Fruit fly (Drosophila melanogaster) whole organism, embryonic: ENCODE measurements around the gene HHEX.

Experiments used
- Abd-B ChIP-seq: fragments of 200-800 bp; sonication (Bioruptor generic); optimal IDR thresholded peaks from 2 replicates; lab custom pipeline; 2018; ENCODE audit warnings: missing biosample characterization, mild to moderate bottlenecking, missing genetic modification characterization, moderate library complexity
- CG10267 ChIP-seq: fragments of 200-800 bp; sonication (Bioruptor generic); optimal IDR thresholded peaks from 2 replicates; lab custom pipeline; 2018; ENCODE audit warnings: missing biosample characterization, mild to moderate bottlenecking, missing genetic modification characterization, moderate library complexity
- CG10959 ChIP-seq: fragments of 200-800 bp; sonication (Bioruptor generic); IDR thresholded peaks from 2 replicates; pipeline ENCODE4 v1.3.6; 2022; ENCODE audit warnings: missing biosample characterization, missing genetic modification characterization
- CG12155 ChIP-seq: fragments of 200-800 bp; sonication (Bioruptor generic); optimal IDR thresholded peaks from 3 replicates; lab custom pipeline; 2016; ENCODE audit warnings: missing biosample characterization, missing genetic modification characterization
- CG12299 ChIP-seq: fragments of 200-800 bp; sonication (Bioruptor generic); optimal IDR thresholded peaks from 2 replicates; lab custom pipeline; 2018; ENCODE audit warnings: missing biosample characterization, mild to moderate bottlenecking, missing genetic modification characterization
- CG13287 ChIP-seq: fragments of 200-800 bp; sonication (Bioruptor generic); IDR thresholded peaks from 2 replicates; pipeline ENCODE4 v1.3.6; 2022; ENCODE audit warnings: missing biosample characterization, missing genetic modification characterization; ENCODE audit not compliant: partially characterized antibody
- CG15269 ChIP-seq: fragments of 200-800 bp; sonication (Bioruptor generic); optimal IDR thresholded peaks from 2 replicates; lab custom pipeline; 2018; ENCODE audit warnings: missing biosample characterization, mild to moderate bottlenecking, missing genetic modification characterization, moderate library complexity
- CG16815 ChIP-seq: fragments of 200-800 bp; sonication (Bioruptor generic); optimal IDR thresholded peaks from 3 replicates; lab custom pipeline; 2017; ENCODE audit warnings: missing biosample characterization, mild to moderate bottlenecking, missing genetic modification characterization
- CG17612 ChIP-seq: fragments of 200-800 bp; sonication (Bioruptor generic); IDR thresholded peaks from 2 replicates; pipeline ENCODE4 v1.3.6; 2022; ENCODE audit warnings: missing biosample characterization, missing genetic modification characterization
- CG2116 ChIP-seq: fragments of 200-800 bp; sonication (Bioruptor generic); optimal IDR thresholded peaks from 3 replicates; lab custom pipeline; 2018; ENCODE audit warnings: missing biosample characterization, mild to moderate bottlenecking, missing genetic modification characterization
- CG2889 ChIP-seq: fragments of 200-800 bp; sonication (Bioruptor generic); IDR thresholded peaks from 3 replicates; pipeline ENCODE4 v1.3.6; 2022; ENCODE audit warnings: missing biosample characterization, missing genetic modification characterization
- CG4328 ChIP-seq: fragments of 200-800 bp; sonication (Bioruptor generic); optimal IDR thresholded peaks from 3 replicates; lab custom pipeline; 2017; ENCODE audit warnings: missing biosample characterization, missing genetic modification reagents, missing genetic modification characterization
- CG4404 ChIP-seq: fragments of 200-800 bp; sonication (Bioruptor generic); IDR thresholded peaks from 2 replicates; pipeline ENCODE4 v1.3.6; 2022; ENCODE audit warnings: missing biosample characterization, missing genetic modification characterization
- CG6175 ChIP-seq: fragments of 200-800 bp; sonication (Bioruptor generic); IDR thresholded peaks from 3 replicates; pipeline ENCODE4 v1.3.6; 2022; ENCODE audit warnings: missing biosample characterization, missing genetic modification characterization
- CG7745 ChIP-seq: fragments of 200-800 bp; sonication (Bioruptor generic); optimal IDR thresholded peaks from 2 replicates; lab custom pipeline; 2018; ENCODE audit warnings: missing biosample characterization, mild to moderate bottlenecking, missing genetic modification characterization, moderate library complexity
- CG7963 ChIP-seq: fragments of 200-800 bp; sonication (Bioruptor generic); IDR thresholded peaks from 3 replicates; pipeline ENCODE4 v1.3.6; 2022; ENCODE audit warnings: missing biosample characterization, missing genetic modification characterization; ENCODE audit not compliant: partially characterized antibody
- CG7987 ChIP-seq: fragments of 200-800 bp; sonication (Bioruptor generic); optimal IDR thresholded peaks from 2 replicates; lab custom pipeline; 2018; ENCODE audit warnings: missing biosample characterization, mild to moderate bottlenecking, missing genetic modification characterization, moderate library complexity
- CG8478 ChIP-seq: fragments of >200 bp; optimal IDR thresholded peaks from 2 replicates; lab custom pipeline; 2018
- CG9437 ChIP-seq: fragments of 200-800 bp; sonication (Bioruptor generic); optimal IDR thresholded peaks from 2 replicates; lab custom pipeline; 2018; ENCODE audit warnings: missing biosample characterization, mild to moderate bottlenecking, missing genetic modification characterization
- Deaf1 ChIP-seq: fragments of 200-800 bp; optimal IDR thresholded peaks from 3 replicates; lab custom pipeline; 2019; ENCODE audit warnings: missing biosample characterization, mild to moderate bottlenecking, missing genetic modification characterization, moderate library complexity
- Dref ChIP-seq: fragments of 200-800 bp; sonication (Bioruptor generic); IDR thresholded peaks from 2 replicates; pipeline ENCODE4 v1.3.6; 2022; ENCODE audit warnings: missing biosample characterization, missing genetic modification characterization
- E2f2 ChIP-seq: fragments of 200-800 bp; sonication (Bioruptor generic); IDR thresholded peaks from 2 replicates; pipeline ENCODE4 v1.3.6; 2022; ENCODE audit warnings: missing biosample characterization, missing genetic modification characterization
- Ets97D ChIP-seq: fragments of 200-800 bp; sonication (Bioruptor generic); optimal IDR thresholded peaks from 3 replicates; lab custom pipeline; 2016; ENCODE audit warnings: missing biosample characterization, missing genetic modification characterization
- GATAe ChIP-seq: fragments of 200-800 bp; sonication (Bioruptor generic); conservative IDR thresholded peaks from 2 replicates; pipeline ENCODE4 v1.3.6; 2022; ENCODE audit warnings: missing biosample characterization, missing genetic modification characterization
- Hey ChIP-seq: fragments of 200-800 bp; sonication (Bioruptor generic); optimal IDR thresholded peaks from 3 replicates; lab custom pipeline; 2018; ENCODE audit warnings: missing biosample characterization, mild to moderate bottlenecking, missing genetic modification characterization
- Jarid2 ChIP-seq: fragments of 200-800 bp; sonication (Bioruptor generic); optimal IDR thresholded peaks from 3 replicates; lab custom pipeline; 2017; ENCODE audit warnings: mild to moderate bottlenecking, missing biosample characterization, missing genetic modification reagents, missing genetic modification characterization
- Kr ChIP-seq: fragments of 200-800 bp; sonication (Bioruptor generic); optimal IDR thresholded peaks from 2 replicates; lab custom pipeline; 2017; ENCODE audit warnings: missing biosample characterization, mild to moderate bottlenecking, missing genetic modification characterization
- NK7.1 ChIP-seq: fragments of 200-800 bp; sonication (Bioruptor generic); optimal IDR thresholded peaks from 3 replicates; lab custom pipeline; 2016; ENCODE audit warnings: missing biosample characterization, missing genetic modification characterization
- NfI ChIP-seq: fragments of 200-800 bp; sonication (Bioruptor generic); optimal IDR thresholded peaks from 3 replicates; lab custom pipeline; 2018; ENCODE audit warnings: missing biosample characterization, mild to moderate bottlenecking, missing genetic modification characterization, moderate library complexity
- Poxn ChIP-seq: fragments of 200-800 bp; sonication (Bioruptor generic); IDR thresholded peaks from 2 replicates; pipeline ENCODE4 v1.3.6; 2022; ENCODE audit warnings: missing biosample characterization, missing genetic modification characterization
- Rx ChIP-seq: fragments of 200-800 bp; sonication (Bioruptor generic); IDR thresholded peaks from 2 replicates; pipeline ENCODE4 v1.3.6; 2022; ENCODE audit warnings: missing biosample characterization, missing genetic modification characterization
- ab ChIP-seq: fragments of 200-800 bp; sonication (Bioruptor generic); optimal IDR thresholded peaks from 2 replicates; lab custom pipeline; 2016; ENCODE audit warnings: missing biosample characterization, missing genetic modification characterization
- bowl ChIP-seq: fragments of 200-800 bp; sonication (Bioruptor generic); IDR thresholded peaks from 2 replicates; pipeline ENCODE4 v1.3.6; 2022; ENCODE audit warnings: missing biosample characterization, missing genetic modification characterization
- br ChIP-seq: fragments of >200 bp; optimal IDR thresholded peaks from 2 replicates; lab custom pipeline; 2017
- bsh ChIP-seq, 2 experiments: fragments of 200-800 bp; sonication (Bioruptor generic); optimal IDR thresholded peaks; 2 replicates each; lab custom pipeline; 2017 to 2018; ENCODE audit warnings: mild to moderate bottlenecking in 2 of 2, missing biosample characterization in 2 of 2, missing genetic modification characterization in 2 of 2, moderate library complexity in 1 of 2
- croc ChIP-seq: fragments of 200-800 bp; sonication (Bioruptor generic); conservative IDR thresholded peaks from 3 replicates; pipeline ENCODE4 v1.3.6; 2022; ENCODE audit warnings: missing biosample characterization, missing genetic modification characterization
- crp ChIP-seq, 2 experiments: fragments of 200-800 bp; sonication (Bioruptor generic); optimal IDR thresholded peaks; 2 replicates in 1 of 2; 3 replicates in 1 of 2; lab custom pipeline; 2017; ENCODE audit warnings: missing biosample characterization in 2 of 2, missing genetic modification characterization in 2 of 2, mild to moderate bottlenecking in 1 of 2, moderate library complexity in 1 of 2
- exex ChIP-seq: fragments of 200-800 bp; sonication (Bioruptor generic); optimal IDR thresholded peaks from 4 replicates; lab custom pipeline; 2018; ENCODE audit warnings: missing biosample characterization, mild to moderate bottlenecking, missing genetic modification characterization, moderate library complexity
- fd64A ChIP-seq: fragments of 200-800 bp; sonication (Bioruptor generic); optimal IDR thresholded peaks from 3 replicates; lab custom pipeline; 2018; ENCODE audit warnings: missing biosample characterization, mild to moderate bottlenecking, missing genetic modification characterization
- grn ChIP-seq: fragments of 200-800 bp; sonication (Bioruptor generic); optimal IDR thresholded peaks from 3 replicates; lab custom pipeline; 2017; ENCODE audit warnings: missing biosample characterization, missing genetic modification characterization
- gt ChIP-seq: fragments of 200-800 bp; sonication (Bioruptor generic); IDR thresholded peaks from 2 replicates; pipeline ENCODE4 v1.3.6; 2022; ENCODE audit warnings: missing biosample characterization, missing genetic modification characterization
- jing ChIP-seq: fragments of 200-800 bp; sonication (Bioruptor generic); optimal IDR thresholded peaks from 2 replicates; lab custom pipeline; 2018; ENCODE audit warnings: missing biosample characterization, mild to moderate bottlenecking, missing genetic modification characterization
- kah ChIP-seq: fragments of 200-800 bp; sonication (Bioruptor generic); optimal IDR thresholded peaks from 2 replicates; lab custom pipeline; 2018; ENCODE audit warnings: missing biosample characterization, mild to moderate bottlenecking, missing genetic modification characterization
- kni ChIP-seq: fragments of 200-800 bp; sonication (Bioruptor generic); optimal IDR thresholded peaks from 3 replicates; lab custom pipeline; 2017; ENCODE audit warnings: mild to moderate bottlenecking, missing biosample characterization, missing genetic modification reagents, missing genetic modification characterization
- maf-S ChIP-seq: fragments of 200-800 bp; sonication (Bioruptor generic); optimal IDR thresholded peaks from 2 replicates; lab custom pipeline; 2016; ENCODE audit warnings: missing biosample characterization, missing genetic modification characterization
- p53 ChIP-seq: fragments of 200-800 bp; sonication (Bioruptor generic); optimal IDR thresholded peaks from 2 replicates; lab custom pipeline; 2016; ENCODE audit warnings: missing biosample characterization, missing genetic modification characterization
- peb ChIP-seq: fragments of 200-800 bp; sonication (Bioruptor generic); IDR thresholded peaks from 2 replicates; pipeline ENCODE4 v1.3.6; 2022; ENCODE audit warnings: missing biosample characterization, missing genetic modification characterization
- sisA ChIP-seq: fragments of 200-800 bp; sonication (Bioruptor generic); IDR thresholded peaks from 2 replicates; pipeline ENCODE4 v1.3.6; 2022; ENCODE audit warnings: missing biosample characterization, missing genetic modification characterization
- tx ChIP-seq: fragments of 200-800 bp; sonication (Bioruptor generic); optimal IDR thresholded peaks from 2 replicates; lab custom pipeline; 2016; ENCODE audit warnings: missing biosample characterization, missing genetic modification characterization
- unpg ChIP-seq: fragments of 200-800 bp; sonication (Bioruptor generic); optimal IDR thresholded peaks from 3 replicates; lab custom pipeline; 2018; ENCODE audit warnings: missing biosample characterization, mild to moderate bottlenecking, missing genetic modification characterization, moderate library complexity

HHEX gene

DNA sequence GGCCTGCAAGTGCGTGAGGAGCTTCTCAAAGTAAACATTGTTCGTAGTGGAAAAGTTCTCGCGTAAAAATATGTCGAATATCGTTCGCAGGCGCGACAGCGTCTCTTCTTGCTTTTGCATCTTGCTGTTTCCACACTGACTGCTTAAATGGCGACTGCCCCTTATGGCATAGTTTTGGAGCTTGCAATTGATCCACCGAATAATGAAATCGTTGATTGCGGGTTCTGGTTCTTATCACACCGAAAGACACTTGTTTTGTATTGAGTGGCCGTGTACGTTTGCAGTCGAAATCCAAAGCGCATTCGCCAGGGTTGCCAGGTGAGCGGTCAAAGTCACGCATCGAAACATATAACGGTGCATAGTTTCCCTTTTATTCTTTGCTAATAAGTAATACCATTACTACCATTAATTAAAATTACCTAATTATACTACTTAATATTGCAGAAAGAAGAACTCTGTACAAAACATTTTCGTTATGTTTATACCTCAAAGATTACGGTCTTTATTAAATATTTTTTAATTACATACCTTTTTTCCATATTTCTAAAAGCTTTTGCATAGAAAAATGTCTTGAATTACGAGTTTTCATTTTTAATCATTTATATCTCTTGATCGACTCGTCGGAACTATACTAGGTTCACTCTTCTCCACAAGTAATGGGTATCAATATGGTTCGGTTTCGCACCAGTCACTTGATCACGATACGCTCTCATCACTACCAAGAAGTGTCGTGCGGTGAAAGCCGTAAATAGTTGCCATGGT is 20.9 kb upstream of the HHEX start, which contains the start of the genes CG7044 and Tbc1d22 (continued):
- TF ChIP-seq CG2889 (GFP tag; lab: Robert Waterston, UW) (no peak), CG12155 (peak; percentile 62), CG8478 (lab: Kevin White, UChicago) (no peak), Kr (GFP tag; lab: Kevin White, UChicago) (no peak), Deaf1 (no peak), CG6175 (GFP tag; lab: Robert Waterston, UW) (no peak), CG4328 (GFP tag; lab: Kevin White, UChicago) (no peak), croc (no peak), exex (tag; lab: Kevin White, UChicago) (no peak), bowl (GFP tag; lab: Robert Waterston, UW) (no peak), CG9437 (GFP tag; lab: Kevin White, UChicago) (peak; percentile 51), Poxn (GFP tag; lab: Robert Waterston, UW) (no peak), Hey (no peak), CG7963 (GFP tag; lab: Robert Waterston, UW) (no peak), NfI (GFP tag; lab: Kevin White, UChicago) (peak; percentile 32), grn (GFP tag; lab: Kevin White, UChicago) (no peak), CG2116 (GFP tag; lab: Kevin White, UChicago) (peak; percentile 29), fd64A (no peak), Rx (GFP tag; lab: Robert Waterston, UW) (no peak), br (no peak), maf-S (GFP tag; lab: Kevin White, UChicago) (no peak), ab (GFP tag; lab: Kevin White, UChicago) (no peak), crp (GFP tag; optimal IDR thresholded peaks at IDR 0.05; lab: Kevin White, UChicago) (peak in 1 of 2 experiments; percentile 19), CG12299 (no peak), CG13287 (GFP tag; lab: Robert Waterston, UW) (0 out of 2 replicates have a peak, but pooled peaks have one; percentile 7), GATAe (GFP tag; lab: Robert Waterston, UW) (no peak), jing (GFP tag; lab: Kevin White, UChicago) (no peak), Ets97D (GFP tag; lab: Kevin White, UChicago) (peak; percentile 13), CG7745 (tag; lab: Kevin White, UChicago) (no peak), bsh (GFP tag; optimal IDR thresholded peaks at IDR 0.05; lab: Kevin White, UChicago) (peak in 1 of 2 experiments; percentile 15), CG15269 (tag; lab: Kevin White, UChicago) (no peak), tx (GFP tag; lab: Kevin White, UChicago) (peak; percentile 3), CG17612 (no peak), Dref (GFP tag; lab: Robert Waterston, UW) (no peak; the same call in 1 of the 2 replicates), Abd-B (GFP tag; lab: Kevin White, UChicago) (peak; percentile 71), E2f2 (GFP tag; lab: Robert Waterston, UW) (peak; percentile 27; the same call in 1 of the 2 replicates), unpg (GFP tag; lab: Kevin White, UChicago) (no peak), NK7.1 (GFP tag; lab: Kevin White, UChicago) (peak; percentile 3), peb (no peak), CG10267 (tag; lab: Kevin White, UChicago) (peak; percentile 22), Jarid2 (GFP tag; lab: Kevin White, UChicago) (no peak), gt (no peak), CG7987 (GFP tag; lab: Kevin White, UChicago) (no peak), CG4404 (GFP tag; lab: Robert Waterston, UW) (0 out of 2 replicates have a peak, but pooled peaks have one; percentile 19), CG10959 (GFP tag; lab: Robert Waterston, UW) (0 out of 2 replicates have a peak, but pooled peaks have one; percentile 10), CG16815 (GFP tag; lab: Kevin White, UChicago) (peak; percentile 70), kah (GFP tag; lab: Kevin White, UChicago) (peak; percentile 88), sisA (peak; percentile 54; the same call in 1 of the 2 replicates), kni (GFP tag; lab: Kevin White, UChicago) (no peak), p53 (GFP tag; lab: Kevin White, UChicago) (no peak)
